Fruit fly (Drosophila melanogaster) whole organism, embryonic: ENCODE results near the gene CG10993.

Experiments
- Awh ChIP-seq: fragments of 200-800 bp; sonication (Bioruptor generic); IDR thresholded peaks from 2 replicates; pipeline ENCODE4, ENCODE4 v1.3.6; 2022; ENCODE audit warnings: missing biosample characterization, missing genetic modification characterization
- B-H1 ChIP-seq: fragments of 200-800 bp; sonication (Bioruptor generic); IDR thresholded peaks from 3 replicates; pipeline ENCODE4 v1.3.6; 2022; ENCODE audit warnings: missing biosample characterization, missing genetic modification characterization
- BEAF-32 ChIP-seq: fragments of 200-800 bp; sonication (Bioruptor generic); optimal IDR thresholded peaks from 3 replicates; lab custom pipeline; 2017; ENCODE audit warnings: missing biosample characterization, missing genetic modification characterization, mild to moderate bottlenecking, moderate library complexity, missing genetic modification reagents
- CG11696 ChIP-seq: fragments of 200-800 bp; sonication (Bioruptor generic); IDR thresholded peaks from 2 replicates; pipeline ENCODE4 v1.3.6; 2022; ENCODE audit warnings: missing biosample characterization, missing genetic modification characterization
- CG12942 ChIP-seq: fragments of 200-800 bp; sonication (Bioruptor generic); optimal IDR thresholded peaks from 3 replicates; lab custom pipeline; 2016; ENCODE audit warnings: missing biosample characterization, missing genetic modification characterization
- CG13123 ChIP-seq: fragments of 200-800 bp; sonication (Bioruptor generic); optimal IDR thresholded peaks from 2 replicates; lab custom pipeline; 2016; ENCODE audit warnings: missing biosample characterization, missing genetic modification characterization
- CG13287 ChIP-seq: fragments of 200-800 bp; sonication (Bioruptor generic); IDR thresholded peaks from 2 replicates; pipeline ENCODE4 v1.3.6; 2022; ENCODE audit warnings: missing biosample characterization, missing genetic modification characterization; ENCODE audit not compliant: partially characterized antibody
- CG13296 ChIP-seq: fragments of 200-800 bp; sonication (Bioruptor generic); optimal IDR thresholded peaks from 3 replicates; lab custom pipeline; 2018; ENCODE audit warnings: missing biosample characterization, mild to moderate bottlenecking, missing genetic modification characterization
- CG14667 ChIP-seq: fragments of 200-800 bp; sonication (Bioruptor generic); IDR thresholded peaks from 2 replicates; pipeline ENCODE4 v1.3.6; 2022; ENCODE audit warnings: missing biosample characterization, missing genetic modification characterization
- CG17829 ChIP-seq: fragments of 200-800 bp; optimal IDR thresholded peaks from 2 replicates; lab custom pipeline; 2019; ENCODE audit warnings: missing biosample characterization, mild to moderate bottlenecking, missing genetic modification characterization, moderate library complexity
- CG18476 ChIP-seq: fragments of 200-800 bp; sonication (Bioruptor generic); optimal IDR thresholded peaks from 2 replicates; lab custom pipeline; 2016; ENCODE audit warnings: missing biosample characterization, mild to moderate bottlenecking, missing genetic modification characterization
- CG18619 ChIP-seq: fragments of 200-800 bp; sonication (Bioruptor generic); optimal IDR thresholded peaks from 3 replicates; lab custom pipeline; 2017; ENCODE audit warnings: missing biosample characterization, mild to moderate bottlenecking, missing genetic modification characterization
- CG2129 ChIP-seq: fragments of 200-800 bp; sonication (Bioruptor generic); IDR thresholded peaks from 2 replicates; pipeline ENCODE4 v1.3.6; 2022; ENCODE audit warnings: missing biosample characterization, missing genetic modification characterization; ENCODE audit not compliant: partially characterized antibody
- CG30020 ChIP-seq: fragments of 200-800 bp; optimal IDR thresholded peaks from 2 replicates; lab custom pipeline; 2019; ENCODE audit warnings: missing biosample characterization, mild to moderate bottlenecking, missing genetic modification characterization, moderate library complexity
- CG3065 ChIP-seq: fragments of 200-800 bp; sonication (Bioruptor generic); optimal IDR thresholded peaks from 2 replicates; lab custom pipeline; 2016; ENCODE audit warnings: missing biosample characterization, missing genetic modification characterization
- CG31224 ChIP-seq: fragments of 200-800 bp; sonication (Bioruptor generic); IDR thresholded peaks from 2 replicates; pipeline ENCODE4 v1.3.6; 2022; ENCODE audit warnings: missing biosample characterization, missing genetic modification characterization
- CG3995 ChIP-seq: fragments of 200-800 bp; sonication (Bioruptor generic); optimal IDR thresholded peaks from 3 replicates; lab custom pipeline; 2016; ENCODE audit warnings: missing biosample characterization, missing genetic modification characterization
- CG4617 ChIP-seq: fragments of 200-800 bp; sonication (Bioruptor generic); optimal IDR thresholded peaks from 3 replicates; lab custom pipeline; 2016; ENCODE audit warnings: missing biosample characterization, missing genetic modification characterization, borderline replicate concordance
- CG6272 ChIP-seq: fragments of 200-800 bp; sonication (Bioruptor generic); IDR thresholded peaks from 2 replicates; pipeline ENCODE4 v1.3.6; 2022; ENCODE audit warnings: missing biosample characterization, missing genetic modification characterization
- CG9437 ChIP-seq: fragments of 200-800 bp; sonication (Bioruptor generic); optimal IDR thresholded peaks from 2 replicates; lab custom pipeline; 2018; ENCODE audit warnings: missing biosample characterization, mild to moderate bottlenecking, missing genetic modification characterization
- CG9876 ChIP-seq: fragments of 200-800 bp; sonication (Bioruptor generic); optimal IDR thresholded peaks from 2 replicates; lab custom pipeline; 2016; ENCODE audit warnings: missing biosample characterization, missing genetic modification characterization
- Camta ChIP-seq: fragments of 200-800 bp; sonication (Bioruptor generic); optimal IDR thresholded peaks from 2 replicates; lab custom pipeline; 2016; ENCODE audit warnings: missing biosample characterization, missing genetic modification characterization
- CoRest ChIP-seq: fragments of 200-800 bp; sonication (Bioruptor generic); optimal IDR thresholded peaks from 3 replicates; lab custom pipeline; 2018; ENCODE audit warnings: missing biosample characterization, mild to moderate bottlenecking, missing genetic modification characterization, moderate library complexity
- Deaf1 ChIP-seq: fragments of 200-800 bp; optimal IDR thresholded peaks from 3 replicates; lab custom pipeline; 2019; ENCODE audit warnings: missing biosample characterization, mild to moderate bottlenecking, missing genetic modification characterization, moderate library complexity
- Doc3 ChIP-seq: fragments of 200-800 bp; sonication (Bioruptor generic); IDR thresholded peaks from 3 replicates; pipeline ENCODE4 v1.3.6; 2022; ENCODE audit warnings: missing biosample characterization, missing genetic modification characterization; ENCODE audit not compliant: partially characterized antibody
- ERR ChIP-seq: fragments of 200-800 bp; sonication (Bioruptor generic); optimal IDR thresholded peaks from 2 replicates; lab custom pipeline; 2016; ENCODE audit warnings: missing biosample characterization, missing genetic modification characterization
- GATAe ChIP-seq: fragments of 200-800 bp; sonication (Bioruptor generic); conservative IDR thresholded peaks from 2 replicates; pipeline ENCODE4 v1.3.6; 2022; ENCODE audit warnings: missing biosample characterization, missing genetic modification characterization
- Hr78 ChIP-seq, 2 experiments: fragments of 200-800 bp in 1 of 2; fragments of >200 bp in 1 of 2; sonication (Bioruptor generic) in 1 of 2; optimal IDR thresholded peaks; 2 replicates each; lab custom pipeline; 2017 to 2019; ENCODE audit warnings: missing biosample characterization in 2 of 2, missing genetic modification characterization in 2 of 2, mild to moderate bottlenecking in 1 of 2, moderate library complexity in 1 of 2
- NfI ChIP-seq: fragments of 200-800 bp; sonication (Bioruptor generic); optimal IDR thresholded peaks from 3 replicates; lab custom pipeline; 2018; ENCODE audit warnings: missing biosample characterization, mild to moderate bottlenecking, missing genetic modification characterization, moderate library complexity
- Optix ChIP-seq: fragments of 200-800 bp; sonication (Bioruptor generic); IDR thresholded peaks from 3 replicates; pipeline ENCODE4 v1.3.6; 2022; ENCODE audit warnings: missing biosample characterization, missing genetic modification characterization
- PHDP ChIP-seq: fragments of 200-800 bp; sonication (Bioruptor generic); optimal IDR thresholded peaks from 3 replicates; lab custom pipeline; 2018; ENCODE audit warnings: missing biosample characterization, mild to moderate bottlenecking, missing genetic modification characterization, moderate library complexity
- Poxn ChIP-seq: fragments of 200-800 bp; sonication (Bioruptor generic); IDR thresholded peaks from 2 replicates; pipeline ENCODE4 v1.3.6; 2022; ENCODE audit warnings: missing biosample characterization, missing genetic modification characterization
- Spps ChIP-seq: fragments of 200-800 bp; sonication (Bioruptor generic); optimal IDR thresholded peaks from 2 replicates; lab custom pipeline; 2018; ENCODE audit warnings: missing biosample characterization, mild to moderate bottlenecking, missing genetic modification characterization
- bab2 ChIP-seq: fragments of 200-800 bp; sonication (Bioruptor generic); optimal IDR thresholded peaks from 2 replicates; lab custom pipeline; 2016; ENCODE audit warnings: missing biosample characterization, missing genetic modification characterization
- caup ChIP-seq: fragments of 200-800 bp; sonication (Bioruptor generic); optimal IDR thresholded peaks from 3 replicates; lab custom pipeline; 2017; ENCODE audit warnings: missing biosample characterization, mild to moderate bottlenecking, missing genetic modification characterization, moderate library complexity; ENCODE audit not compliant: severe bottlenecking
- dm ChIP-seq: fragments of 200-800 bp; sonication (Bioruptor generic); optimal IDR thresholded peaks from 3 replicates; lab custom pipeline; 2016; ENCODE audit warnings: missing biosample characterization, missing genetic modification characterization
- dpn ChIP-seq, 2 experiments: fragments of 200-800 bp; sonication (Bioruptor generic); optimal IDR thresholded peaks; 3 replicates each; lab custom pipeline; 2016; ENCODE audit warnings: missing biosample characterization in 2 of 2, missing genetic modification characterization in 2 of 2
- gcm2 ChIP-seq: fragments of 200-800 bp; sonication (Bioruptor generic); optimal IDR thresholded peaks from 2 replicates; lab custom pipeline; 2016; ENCODE audit warnings: missing biosample characterization, missing genetic modification characterization
- gsb-n ChIP-seq: fragments of 200-800 bp; sonication (Bioruptor generic); optimal IDR thresholded peaks from 3 replicates; lab custom pipeline; 2018; ENCODE audit warnings: missing biosample characterization, mild to moderate bottlenecking, missing genetic modification characterization
- hbn ChIP-seq: fragments of 200-800 bp; sonication (Bioruptor generic); IDR thresholded peaks from 2 replicates; pipeline ENCODE4 v1.3.6; 2022; ENCODE audit warnings: missing biosample characterization, missing genetic modification characterization; ENCODE audit not compliant: partially characterized antibody
- inv ChIP-seq: fragments of 200-800 bp; sonication (Bioruptor generic); IDR thresholded peaks from 2 replicates; pipeline ENCODE4 v1.3.6; 2022; ENCODE audit warnings: missing biosample characterization, missing genetic modification characterization; ENCODE audit not compliant: partially characterized antibody
- luna ChIP-seq: fragments of 200-800 bp; sonication (Bioruptor generic); optimal IDR thresholded peaks from 2 replicates; lab custom pipeline; 2016; ENCODE audit warnings: missing biosample characterization, missing genetic modification characterization
- nerfin-2 ChIP-seq: fragments of 200-800 bp; sonication (Bioruptor generic); IDR thresholded peaks from 2 replicates; pipeline ENCODE4 v1.3.6; 2022; ENCODE audit warnings: missing biosample characterization, missing genetic modification characterization; ENCODE audit not compliant: partially characterized antibody
- pb ChIP-seq: fragments of 200-800 bp; sonication (Bioruptor generic); optimal IDR thresholded peaks from 3 replicates; lab custom pipeline; 2016; ENCODE audit warnings: missing biosample characterization, missing genetic modification characterization
- phol ChIP-seq: fragments of 200-800 bp; sonication (Bioruptor generic); optimal IDR thresholded peaks from 3 replicates; lab custom pipeline; 2018; ENCODE audit warnings: missing biosample characterization, mild to moderate bottlenecking, missing genetic modification characterization, moderate library complexity
- sug ChIP-seq: fragments of 200-800 bp; optimal IDR thresholded peaks from 2 replicates; lab custom pipeline; 2019; ENCODE audit warnings: missing biosample characterization, mild to moderate bottlenecking, missing genetic modification characterization, moderate library complexity
- tio ChIP-seq: fragments of 200-800 bp; sonication (Bioruptor generic); optimal IDR thresholded peaks from 2 replicates; lab custom pipeline; 2017; ENCODE audit warnings: missing biosample characterization, missing genetic modification characterization, inconsistent platforms
- ttk ChIP-seq: fragments of 200-800 bp; sonication (Bioruptor generic); IDR thresholded peaks from 2 replicates; pipeline ENCODE4 v2.1.2; 2022; ENCODE audit warnings: missing biosample characterization, missing genetic modification characterization
- yki ChIP-seq: fragments of >200 bp; optimal IDR thresholded peaks from 3 replicates; lab custom pipeline; 2018

The CG10993 gene

DNA sequence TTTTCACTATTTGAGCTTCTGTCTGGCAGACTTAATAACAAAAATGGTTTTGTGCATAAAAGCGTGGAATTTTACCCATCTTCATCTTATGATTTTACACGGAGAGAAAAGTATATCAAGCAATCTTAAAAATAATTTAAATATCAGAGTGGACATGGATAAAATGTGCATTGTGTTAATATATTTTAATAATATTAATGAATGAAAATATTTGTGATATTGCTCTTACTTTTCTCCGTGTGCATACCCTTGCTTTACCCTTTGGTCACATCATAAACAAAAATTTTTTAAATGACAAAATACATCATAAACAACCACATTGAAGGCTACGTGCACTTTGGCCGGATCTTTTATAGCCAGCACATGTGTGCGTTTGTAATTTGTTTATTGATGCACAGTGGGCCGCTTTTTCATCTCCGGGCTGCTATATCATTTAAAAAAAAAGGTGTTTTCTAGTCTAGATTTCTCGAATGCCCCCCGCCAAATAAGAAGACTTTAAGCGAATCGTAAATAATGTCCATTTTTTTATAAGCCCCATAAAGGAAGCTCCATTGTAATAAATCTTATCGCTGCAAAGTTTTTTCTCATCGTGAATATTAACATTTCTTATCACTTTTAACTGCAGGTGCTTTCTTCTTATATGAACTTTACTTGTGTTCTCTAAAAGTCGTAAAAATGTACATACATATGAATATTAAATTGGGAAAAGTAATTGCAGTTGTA, 26.4 kb downstream of the CG10993 start (continued):
- TF ChIP-seq CG17829 (tag; lab: Kevin White, UChicago) = peak; percentile 42
- TF ChIP-seq inv (GFP tag; lab: Robert Waterston, UW) = no peak
- peak; percentile 28; the same call in 1 of the 2 replicates for TF ChIP-seq Awh
- no peak for TF ChIP-seq Camta (GFP tag; lab: Kevin White, UChicago)
- peak; percentile 57 for TF ChIP-seq ttk
- no peak for TF ChIP-seq dm (GFP tag; lab: Kevin White, UChicago)
- TF ChIP-seq hbn (GFP tag; lab: Robert Waterston, UW) = no peak
- no peak for TF ChIP-seq bab2 (GFP tag; lab: Kevin White, UChicago)
- TF ChIP-seq pb (GFP tag; lab: Kevin White, UChicago) = no peak
- no peak for TF ChIP-seq GATAe (GFP tag; lab: Robert Waterston, UW)
- no peak for TF ChIP-seq CG9876
- no peak for TF ChIP-seq CG3995
- no peak for TF ChIP-seq ERR (GFP tag; lab: Kevin White, UChicago)
- TF ChIP-seq B-H1 (GFP tag; lab: Robert Waterston, UW) = peak; percentile 44; the same call in 1 of the 3 replicates
- no peak for TF ChIP-seq CG3065 (GFP tag; lab: Kevin White, UChicago)
- no peak for TF ChIP-seq CG12942 (GFP tag; lab: Kevin White, UChicago)
- no peak for TF ChIP-seq CG11696 (GFP tag; lab: Robert Waterston, UW)
- TF ChIP-seq CG31224 (GFP tag; lab: Robert Waterston, UW) = no peak
- TF ChIP-seq CoRest (tag; lab: Kevin White, UChicago) = peak; percentile 48
- TF ChIP-seq BEAF-32 (GFP tag; lab: Kevin White, UChicago) = no peak
- TF ChIP-seq CG18619 = no peak
- no peak for TF ChIP-seq CG2129
- TF ChIP-seq luna (GFP tag; lab: Kevin White, UChicago) = no peak
- TF ChIP-seq gsb-n (tag; lab: Kevin White, UChicago) = peak; percentile 16
- no peak for TF ChIP-seq Spps (tag; lab: Kevin White, UChicago)
- TF ChIP-seq sug = peak; percentile 23
- TF ChIP-seq Optix (GFP tag; lab: Robert Waterston, UW) = peak; percentile 61; the same call in 2 of the 3 replicates
- peak; percentile 41 for TF ChIP-seq caup (GFP tag; lab: Kevin White, UChicago)
- no peak for TF ChIP-seq CG6272 (GFP tag; lab: Robert Waterston, UW)
- no peak for TF ChIP-seq yki (lab: Kevin White, UChicago)
- peak; percentile 59 for TF ChIP-seq phol (tag; lab: Kevin White, UChicago)
- TF ChIP-seq CG30020 (tag; lab: Kevin White, UChicago) = no peak
- peak; percentile 43 for TF ChIP-seq PHDP (tag; lab: Kevin White, UChicago)
- TF ChIP-seq tio (GFP tag; lab: Kevin White, UChicago) = peak; percentile 15
- TF ChIP-seq CG18476 = peak; percentile 11
- peak; percentile 39 for TF ChIP-seq CG9437
- TF ChIP-seq CG13296 (GFP tag; lab: Kevin White, UChicago) = peak; percentile 39
- no peak for TF ChIP-seq CG4617
- no peak for TF ChIP-seq CG13287
- no peak for TF ChIP-seq nerfin-2 (GFP tag; lab: Robert Waterston, UW)
- TF ChIP-seq Hr78 (GFP tag; optimal IDR thresholded peaks at IDR 0.05; lab: Kevin White, UChicago) = peak in 1 of 2 experiments; percentile 8
- no peak for TF ChIP-seq CG14667 (GFP tag; lab: Robert Waterston, UW)
- TF ChIP-seq gcm2 = no peak
- TF ChIP-seq NfI (GFP tag; lab: Kevin White, UChicago) = peak; percentile 11
- TF ChIP-seq Deaf1 (tag; lab: Kevin White, UChicago) = peak; percentile 8
- TF ChIP-seq dpn (GFP tag; optimal IDR thresholded peaks at IDR 0.05; lab: Kevin White, UChicago) = peak in 1 of 2 experiments; percentile 55
- TF ChIP-seq CG13123 (GFP tag; lab: Kevin White, UChicago) = no peak
- TF ChIP-seq Doc3 (GFP tag; lab: Robert Waterston, UW) = no peak
- no peak for TF ChIP-seq Poxn
